Worm (Caenorhabditis elegans): ENCODE measurements around the gene cup-14.

ce11 chrII:13860900-13861299 lies 11.1 kb downstream of the cup-14 start:
- TF ChIP-seq lin-39 (tag; optimal IDR thresholded peaks at IDR 0.05) (no peak), ZK546.5 (tag; optimal IDR thresholded peaks at IDR 0.05) (no peak)

All from whole organism, L3 larva.